Fruit fly (Drosophila melanogaster) whole organism: ENCODE results near the gene QC.

Experiments used
- CG8478 ChIP-seq: fragments of >200 bp; optimal IDR thresholded peaks from 2 replicates; lab custom pipeline; 2018; ENCODE audit warnings: inconsistent platforms
- Dll ChIP-seq: fragments of >200 bp; optimal IDR thresholded peaks from 2 replicates; lab custom pipeline; 2017
- EcR ChIP-seq, 2 experiments: fragments of >200 bp; optimal IDR thresholded peaks; 2 replicates each; lab custom pipeline; 2017; ENCODE audit warnings: missing biosample characterization in 2 of 2, missing genetic modification characterization in 2 of 2, missing genetic modification reagents in 2 of 2
- pan ChIP-seq: fragments of >200 bp; optimal IDR thresholded peaks from 2 replicates; lab custom pipeline; 2017
- psq ChIP-seq: fragments of >200 bp; optimal IDR thresholded peaks from 2 replicates; lab custom pipeline; 2017
- usp ChIP-seq: fragments of >200 bp; optimal IDR thresholded peaks from 2 replicates; lab custom pipeline; 2017; ENCODE audit warnings: missing biosample characterization, missing genetic modification characterization, mixed read lengths

QC gene

dm6 chr3L:5891114-5891513 lies 11.1 kb downstream of the QC start:
- no peak for TF ChIP-seq pan (lab: Kevin White, UChicago)
- no peak for TF ChIP-seq usp (GFP tag; lab: Kevin White, UChicago)
- no peak for TF ChIP-seq Dll (lab: Kevin White, UChicago)
- no peak for TF ChIP-seq CG8478
- TF ChIP-seq EcR (GFP tag; optimal IDR thresholded peaks at IDR 0.05; lab: Kevin White, UChicago), result no peak
- no peak for TF ChIP-seq psq (lab: Kevin White, UChicago)

- TF ChIP-seq usp (GFP tag; lab: Kevin White, UChicago) (no peak), psq (lab: Kevin White, UChicago) (no peak), pan (lab: Kevin White, UChicago) (no peak), CG8478 (no peak), EcR (GFP tag; optimal IDR thresholded peaks at IDR 0.05; lab: Kevin White, UChicago) (no peak), Dll (lab: Kevin White, UChicago) (no peak)
Measured at dm6 chr3L:5884735-5885134, 17.5 kb downstream of the QC start.

- TF ChIP-seq usp (GFP tag; lab: Kevin White, UChicago) (no peak), CG8478 (no peak), Dll (lab: Kevin White, UChicago) (no peak), EcR (GFP tag; optimal IDR thresholded peaks at IDR 0.05; lab: Kevin White, UChicago) (no peak), psq (lab: Kevin White, UChicago) (no peak), pan (lab: Kevin White, UChicago) (no peak)
Measured at dm6 chr3L:5882209-5882403, 20.1 kb downstream of the QC start, which contains the start of gene CG13287. Gene CG13287 (plus strand): TSS chr3L:5882304.

- TF ChIP-seq CG8478 (no peak), Dll (lab: Kevin White, UChicago) (no peak), psq (lab: Kevin White, UChicago) (no peak), pan (lab: Kevin White, UChicago) (no peak), usp (GFP tag; lab: Kevin White, UChicago) (no peak), EcR (GFP tag; optimal IDR thresholded peaks at IDR 0.05; lab: Kevin White, UChicago) (no peak)
Measured at dm6 chr3L:5881310-5882208, 20.7 kb downstream of the QC start.

- TF ChIP-seq pan (lab: Kevin White, UChicago) (no peak), usp (GFP tag; lab: Kevin White, UChicago) (no peak), Dll (lab: Kevin White, UChicago) (no peak)
Measured at dm6 chr3L:5878734-5879291, 23.4 kb downstream of the QC start.

dm6 chr3L:5873011-5873410 lies 29.2 kb downstream of the QC start, which contains the start of gene CG18586:
Gene CG18586 (plus strand): TSS chr3L:5873311.
- TF ChIP-seq usp (GFP tag; lab: Kevin White, UChicago), result no peak
- TF ChIP-seq CG8478, result no peak
- no peak for TF ChIP-seq psq (lab: Kevin White, UChicago)

dm6 chr3L:5871201-5871600 lies 31.1 kb downstream of the QC start, which contains the start of gene CG5568:
Gene CG5568 (plus strand): TSS chr3L:5871501.
- TF ChIP-seq usp (GFP tag; lab: Kevin White, UChicago) (no peak), pan (lab: Kevin White, UChicago) (no peak), EcR (GFP tag; optimal IDR thresholded peaks at IDR 0.05; lab: Kevin White, UChicago) (no peak), CG8478 (no peak), Dll (lab: Kevin White, UChicago) (no peak)

dm6 chr3L:5869614-5870204 lies 32.5 kb downstream of the QC start:
- no peak for TF ChIP-seq usp (GFP tag; lab: Kevin White, UChicago)

dm6 chr3L:5866924-5867323 lies 35.3 kb downstream of the QC start:
- no peak for TF ChIP-seq EcR (GFP tag; optimal IDR thresholded peaks at IDR 0.05; lab: Kevin White, UChicago)
- TF ChIP-seq usp (GFP tag; lab: Kevin White, UChicago), result no peak
- no peak for TF ChIP-seq pan (lab: Kevin White, UChicago)
- no peak for TF ChIP-seq Dll (lab: Kevin White, UChicago)
- no peak for TF ChIP-seq psq (lab: Kevin White, UChicago)
- TF ChIP-seq CG8478, result no peak

dm6 chr3L:5863868-5864413 lies 38.3 kb downstream of the QC start:
- TF ChIP-seq Dll (lab: Kevin White, UChicago) (no peak), pan (lab: Kevin White, UChicago) (no peak), CG8478 (no peak)

- TF ChIP-seq EcR (GFP tag; optimal IDR thresholded peaks at IDR 0.05; lab: Kevin White, UChicago), result no peak
- TF ChIP-seq CG8478, result no peak
- TF ChIP-seq Dll (lab: Kevin White, UChicago), result no peak
- TF ChIP-seq usp (GFP tag; lab: Kevin White, UChicago), result no peak
- TF ChIP-seq pan (lab: Kevin White, UChicago), result no peak
Measured at dm6 chr3L:5862994-5863393, 39.3 kb downstream of the QC start.

dm6 chr3L:5859029-5859428 lies 43.2 kb downstream of the QC start:
- TF ChIP-seq Dll (lab: Kevin White, UChicago) (no peak), CG8478 (no peak), usp (GFP tag; lab: Kevin White, UChicago) (no peak), EcR (GFP tag; optimal IDR thresholded peaks at IDR 0.05; lab: Kevin White, UChicago) (no peak), pan (lab: Kevin White, UChicago) (no peak), psq (lab: Kevin White, UChicago) (no peak)
